Fruit fly (Drosophila melanogaster): ENCODE results near the gene CG3513.

DNA sequence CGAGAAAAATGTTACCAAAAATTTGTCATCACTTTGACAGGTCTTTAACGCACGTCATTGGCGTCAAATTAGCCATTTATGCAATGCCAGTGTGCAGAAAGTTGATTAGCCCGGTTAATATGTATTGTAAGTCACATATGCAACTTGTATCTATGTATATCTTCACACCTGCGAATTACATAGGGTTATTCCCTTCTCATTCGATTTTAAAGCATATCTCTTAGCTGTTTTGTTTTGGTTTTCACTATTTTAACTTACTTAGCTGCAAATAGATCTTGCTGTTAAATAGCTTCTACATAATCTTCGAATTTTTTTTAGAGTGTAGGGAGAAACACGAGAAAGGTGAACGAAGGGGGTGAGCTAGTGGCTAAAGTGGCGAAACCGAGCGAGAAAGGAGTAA is 38.1 kb upstream of the CG3513 start:
- TF ChIP-seq brk (GFP tag; optimal IDR thresholded peaks at IDR 0.05) (no peak), Vsx2 (GFP tag; optimal IDR thresholded peaks at IDR 0.05; ENCODE audit: partially characterized antibody) (no peak), br (GFP tag; optimal IDR thresholded peaks at IDR 0.05) (no peak), lola (GFP tag; optimal IDR thresholded peaks at IDR 0.05) (no peak)

Data from whole organism, wandering third instar larva.